Worm (Caenorhabditis elegans) whole organism, late embryonic: Measurements from ENCODE around the gene R53.8.

Experiments used
- T23F11.4 ChIP-seq: fragments of 200-800 bp; sonication (Bioruptor generic); optimal IDR thresholded peaks from 2 replicates; lab custom pipeline; 2018; ENCODE audit warnings: mild to moderate bottlenecking, missing genetic modification characterization, missing compliant biosample characterization
- dmd-4 ChIP-seq: sonication (generic microtip); optimal IDR thresholded peaks from 2 replicates; lab custom pipeline; 2016; ENCODE audit warnings: borderline replicate concordance, missing genetic modification characterization, missing compliant biosample characterization
- mec-3 ChIP-seq: sonication (generic microtip); optimal IDR thresholded peaks from 2 replicates; lab custom pipeline; 2016; ENCODE audit warnings: borderline replicate concordance, missing genetic modification characterization, missing compliant biosample characterization
- pqm-1 ChIP-seq: sonication (generic microtip); optimal IDR thresholded peaks from 2 replicates; lab custom pipeline; 2016; ENCODE audit warnings: missing genetic modification characterization, missing compliant biosample characterization

DNA sequence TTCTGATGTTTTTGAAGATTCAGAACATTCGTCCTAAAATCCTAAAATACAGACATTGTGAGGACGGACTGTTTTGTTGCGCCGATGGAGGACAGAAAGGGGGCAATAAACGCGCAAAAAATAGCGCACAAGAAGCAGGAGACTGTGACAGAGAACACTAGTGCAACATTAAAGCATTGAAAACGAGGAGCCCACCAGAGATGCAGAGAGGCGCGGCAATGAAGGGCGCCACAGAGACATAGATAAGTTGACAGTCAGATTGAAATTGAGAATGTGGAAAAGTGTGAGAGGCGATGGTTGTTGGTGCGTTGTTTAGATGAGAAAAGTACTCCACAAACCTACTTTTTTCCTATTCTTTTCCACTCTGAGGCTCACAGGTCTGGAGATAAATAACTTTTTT, 1.5 kb upstream of the R53.8 start, which contains the start of gene aakg-5:
- no peak for TF ChIP-seq dmd-4 (tag; lab: Kevin White, UChicago)
- no peak for TF ChIP-seq T23F11.4 (GFP tag; lab: Kevin White, UChicago)
- TF ChIP-seq mec-3 (tag; lab: Kevin White, UChicago), result no peak
- no peak for TF ChIP-seq pqm-1 (tag; lab: Kevin White, UChicago)
